Worm (Caenorhabditis elegans): ENCODE measurements around the gene age-1.

age-1 gene

DNA sequence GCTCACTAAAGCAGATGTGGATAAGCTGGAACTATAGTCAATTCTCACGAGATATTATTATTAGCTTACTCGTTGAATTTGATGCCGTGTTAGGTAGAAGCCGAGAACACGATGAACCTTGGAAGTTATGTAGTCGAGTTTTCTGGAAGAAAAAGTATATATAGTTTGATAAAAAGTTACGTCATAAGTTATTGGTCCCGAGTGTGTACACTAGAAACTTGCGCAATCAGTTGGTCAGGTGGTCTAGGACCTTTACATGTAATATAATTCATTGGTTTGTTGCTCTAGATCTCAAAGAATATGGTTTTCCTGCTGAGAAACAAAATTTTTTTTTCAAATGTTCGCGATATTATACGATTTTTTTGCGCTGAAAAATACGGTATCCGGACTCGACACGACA lies 9.1 kb upstream of the age-1 start:
- TF ChIP-seq flt-1 (GFP tag; IDR thresholded peaks at IDR 0.05) (no peak), ztf-29 (GFP tag; IDR thresholded peaks at IDR 0.05) (no peak), klf-2 (GFP tag; conservative IDR thresholded peaks at IDR 0.05) (no peak), tab-1 (GFP tag; IDR thresholded peaks at IDR 0.05) (no peak), ref-1 (GFP tag; conservative IDR thresholded peaks at IDR 0.05) (no peak), T22C8.4 (GFP tag; IDR thresholded peaks at IDR 0.05) (no peak), cog-1 (tag; optimal IDR thresholded peaks at IDR 0.05) (no peak), med-1 (GFP tag; optimal IDR thresholded peaks at IDR 0.05; ENCODE audit: insufficient read depth) (no peak), ztf-23 (GFP tag; IDR thresholded peaks at IDR 0.05) (no peak)

DNA sequence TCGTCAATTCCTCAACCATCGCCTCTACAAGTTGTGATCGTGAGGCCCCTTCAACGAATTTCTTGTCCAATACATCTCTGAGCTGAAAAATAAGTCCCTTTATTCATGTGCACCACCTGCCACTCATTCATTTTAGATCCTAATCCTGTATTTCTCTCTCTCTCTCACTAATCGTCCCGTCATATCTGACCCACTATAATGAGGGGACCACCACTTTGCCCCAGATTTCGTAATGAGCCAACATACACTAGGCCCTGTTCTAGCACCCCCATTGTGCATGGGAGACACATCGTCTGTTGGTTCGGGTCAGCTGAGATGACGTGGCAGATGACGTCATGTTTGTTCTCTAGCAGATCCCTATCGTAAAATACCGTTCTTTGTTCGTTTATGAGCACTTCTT lies 8.6 kb upstream of the age-1 start:
- TF ChIP-seq klf-2 (GFP tag; conservative IDR thresholded peaks at IDR 0.05) (no peak), tab-1 (GFP tag; IDR thresholded peaks at IDR 0.05) (no peak), flt-1 (GFP tag; IDR thresholded peaks at IDR 0.05) (peak; percentile 71)

DNA sequence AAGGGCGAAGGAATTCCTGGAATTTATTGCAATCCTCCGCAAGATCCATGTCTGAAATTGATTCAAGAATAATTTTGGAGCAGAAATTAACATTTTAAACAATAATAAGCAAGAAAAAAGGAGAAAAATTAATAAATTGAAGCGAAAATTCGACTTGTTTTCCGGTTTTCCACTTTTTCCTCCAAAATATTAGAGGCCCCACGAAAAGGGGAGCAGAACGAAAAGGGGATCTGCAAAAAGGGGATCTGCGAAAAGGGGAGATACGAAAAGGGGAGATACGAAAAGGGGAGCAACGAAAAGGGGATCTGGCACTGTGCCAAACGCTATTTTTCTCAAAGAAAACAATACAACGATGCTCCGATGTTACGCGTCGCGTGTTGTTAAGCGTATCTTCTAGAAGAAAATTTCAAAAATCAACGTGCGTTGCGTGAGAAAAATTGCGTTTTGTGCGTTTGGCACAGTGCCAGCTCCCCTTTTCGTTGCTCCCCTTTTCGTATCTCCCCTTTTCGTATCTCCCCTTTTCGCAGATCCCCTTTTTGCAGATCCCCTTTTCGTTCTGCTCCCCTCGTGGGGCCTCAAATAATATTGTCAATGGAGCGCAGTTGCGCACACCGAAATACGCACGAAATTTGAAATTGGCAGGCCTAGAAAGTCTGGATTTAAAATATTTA lies 7.7 kb upstream of the age-1 start, which contains the start of gene Y62F5A.12:
TSS of gene Y62F5A.12 (minus strand) at position 51 of the 671 bp plus-strand sequence.
- TF ChIP-seq T22C8.4 (GFP tag; IDR thresholded peaks at IDR 0.05) (peak; percentile 73), ztf-29 (GFP tag; IDR thresholded peaks at IDR 0.05) (peak; percentile 57; the same call in 1 of the 2 replicates), tab-1 (GFP tag; IDR thresholded peaks at IDR 0.05) (peak; percentile 86), ref-1 (GFP tag; conservative IDR thresholded peaks at IDR 0.05) (peak; percentile 56), cog-1 (tag; optimal IDR thresholded peaks at IDR 0.05) (peak; percentile 64), ztf-23 (GFP tag; IDR thresholded peaks at IDR 0.05) (peak; percentile 92), flt-1 (GFP tag; IDR thresholded peaks at IDR 0.05) (peak; percentile 88), klf-2 (GFP tag; conservative IDR thresholded peaks at IDR 0.05) (peak; percentile 94)

DNA sequence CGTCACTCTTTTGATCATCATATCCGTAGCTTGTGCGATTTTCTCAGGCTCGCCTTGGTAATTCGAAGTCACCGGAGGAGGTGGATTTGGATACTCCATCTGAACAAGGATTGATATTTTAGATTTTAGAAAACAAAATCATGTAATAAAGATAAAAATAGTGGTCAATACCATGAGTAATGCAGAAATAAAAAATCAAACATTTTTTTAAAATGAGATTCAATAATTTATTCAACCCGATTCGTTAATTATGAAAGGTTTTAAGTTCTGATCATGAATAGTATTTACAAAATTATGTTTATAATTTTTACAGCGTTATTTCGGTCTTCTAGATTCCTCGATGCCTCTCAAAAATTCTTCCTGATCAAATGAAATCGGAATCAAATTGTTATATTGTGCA lies 6.9 kb upstream of the age-1 start, which contains the start of gene mdt-8:
TSS of gene mdt-8 (minus strand) at position 101 of the 400 bp plus-strand sequence.
- no peak for TF ChIP-seq med-1 (GFP tag; optimal IDR thresholded peaks at IDR 0.05; ENCODE audit: insufficient read depth)
- no peak for TF ChIP-seq T22C8.4 (GFP tag; IDR thresholded peaks at IDR 0.05)
- no peak for TF ChIP-seq ztf-29 (GFP tag; IDR thresholded peaks at IDR 0.05)
- no peak for TF ChIP-seq klf-2 (GFP tag; conservative IDR thresholded peaks at IDR 0.05)

DNA sequence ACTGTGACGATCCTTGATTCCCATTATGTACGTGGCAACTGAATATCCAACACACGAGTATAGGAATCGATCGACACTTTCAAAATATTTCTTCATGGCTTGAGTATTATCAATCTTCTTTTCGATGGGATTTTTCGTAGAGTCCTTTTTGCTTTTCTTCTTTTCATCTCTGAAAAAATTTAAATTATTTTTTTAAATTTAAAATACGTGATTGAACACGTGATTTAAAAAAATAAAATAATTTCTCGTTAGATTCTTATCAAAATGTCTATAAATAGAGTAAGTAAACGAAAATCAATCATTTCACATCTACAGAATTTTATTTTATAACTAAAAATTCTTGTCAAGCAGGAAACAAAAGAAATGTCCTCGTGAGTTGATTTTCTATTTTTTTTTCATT lies 5.6 kb downstream of the age-1 start, which contains the start of gene Y62F5A.10:
TSS of gene Y62F5A.10 (plus strand) at position 301 of the 400 bp plus-strand sequence.
- TF ChIP-seq med-1 (GFP tag; optimal IDR thresholded peaks at IDR 0.05; ENCODE audit: insufficient read depth) (no peak), ref-1 (GFP tag; conservative IDR thresholded peaks at IDR 0.05) (no peak), T22C8.4 (GFP tag; IDR thresholded peaks at IDR 0.05) (no peak), ztf-29 (GFP tag; IDR thresholded peaks at IDR 0.05) (no peak), cog-1 (tag; optimal IDR thresholded peaks at IDR 0.05) (no peak), flt-1 (GFP tag; IDR thresholded peaks at IDR 0.05) (no peak), tab-1 (GFP tag; IDR thresholded peaks at IDR 0.05) (no peak), klf-2 (GFP tag; conservative IDR thresholded peaks at IDR 0.05) (no peak), ztf-23 (GFP tag; IDR thresholded peaks at IDR 0.05) (no peak)

DNA sequence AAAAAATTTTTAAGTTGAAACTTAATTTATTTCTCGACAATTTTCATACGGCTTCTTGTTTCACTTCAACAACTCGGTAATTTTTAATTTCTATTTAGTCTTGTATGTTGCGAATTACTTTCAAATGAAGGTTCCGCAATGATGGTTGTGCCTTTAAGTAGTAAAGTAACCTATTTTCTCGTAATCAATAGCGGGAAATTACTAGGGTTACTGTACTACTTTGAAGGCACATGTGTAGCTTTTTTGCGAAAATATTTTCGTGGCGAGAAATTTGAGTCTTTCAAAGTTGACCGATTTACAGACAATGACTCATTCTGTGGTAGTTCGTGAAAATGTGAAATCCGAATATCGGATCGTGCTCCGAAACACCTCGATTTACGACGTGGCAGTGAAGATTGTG lies 8.7 kb downstream of the age-1 start, which contains the start of gene B0334.10:
TSS of gene B0334.10 (plus strand) at position 301 of the 400 bp plus-strand sequence.
- TF ChIP-seq tab-1 (GFP tag; IDR thresholded peaks at IDR 0.05) (no peak), ref-1 (GFP tag; conservative IDR thresholded peaks at IDR 0.05) (no peak), ztf-23 (GFP tag; IDR thresholded peaks at IDR 0.05) (no peak), T22C8.4 (GFP tag; IDR thresholded peaks at IDR 0.05) (no peak), klf-2 (GFP tag; conservative IDR thresholded peaks at IDR 0.05) (no peak), cog-1 (tag; optimal IDR thresholded peaks at IDR 0.05) (no peak), flt-1 (GFP tag; IDR thresholded peaks at IDR 0.05) (no peak), med-1 (GFP tag; optimal IDR thresholded peaks at IDR 0.05; ENCODE audit: insufficient read depth) (no peak), ztf-29 (GFP tag; IDR thresholded peaks at IDR 0.05) (no peak)

DNA sequence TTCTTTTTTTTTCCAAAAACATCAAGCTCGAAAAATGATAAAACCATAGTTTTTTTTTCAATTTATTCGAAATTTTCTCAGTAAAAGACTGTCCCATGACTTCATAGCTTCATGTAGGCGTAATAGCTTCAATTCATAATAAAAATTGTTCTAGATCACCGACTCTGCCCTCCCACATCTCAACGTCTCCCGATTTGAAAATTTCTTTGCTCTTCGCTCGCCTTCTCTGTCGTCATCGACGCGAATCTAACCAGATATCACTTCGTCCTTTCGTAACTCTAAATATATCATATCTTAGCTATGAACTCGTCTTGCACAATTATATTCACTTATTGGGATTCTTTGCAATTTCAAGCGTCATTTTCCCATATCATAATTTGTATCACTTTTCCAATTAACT lies 12.1 kb downstream of the age-1 start, which contains the start of gene srh-44:
TSS of gene srh-44 (plus strand) at position 301 of the 400 bp plus-strand sequence.
- TF ChIP-seq med-1 (GFP tag; optimal IDR thresholded peaks at IDR 0.05; ENCODE audit: insufficient read depth) (no peak), flt-1 (GFP tag; IDR thresholded peaks at IDR 0.05) (no peak)

DNA sequence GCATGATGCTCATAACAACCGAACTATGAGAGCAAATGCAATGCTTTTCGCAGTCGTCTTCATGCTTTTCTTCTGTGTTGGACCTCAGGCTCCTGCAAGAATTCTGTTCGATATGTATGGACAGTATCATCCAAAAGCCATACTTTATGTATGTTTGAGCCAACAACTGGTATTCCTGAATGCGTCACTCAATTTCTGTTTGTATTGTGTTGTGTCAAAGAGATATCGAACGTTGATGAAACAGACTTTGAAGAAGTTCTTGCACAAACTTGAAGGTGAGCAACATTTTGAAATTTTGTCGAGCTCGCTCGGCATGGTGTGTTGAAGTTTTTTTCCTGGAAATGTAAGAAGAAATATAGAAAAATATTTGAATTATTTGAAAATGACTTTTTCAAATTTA lies 13.9 kb downstream of the age-1 start:
- TF ChIP-seq klf-2 (GFP tag; conservative IDR thresholded peaks at IDR 0.05) (no peak), cog-1 (tag; optimal IDR thresholded peaks at IDR 0.05) (no peak), ref-1 (GFP tag; conservative IDR thresholded peaks at IDR 0.05) (no peak), tab-1 (GFP tag; IDR thresholded peaks at IDR 0.05) (no peak), ztf-29 (GFP tag; IDR thresholded peaks at IDR 0.05) (no peak), flt-1 (GFP tag; IDR thresholded peaks at IDR 0.05) (no peak), med-1 (GFP tag; optimal IDR thresholded peaks at IDR 0.05; ENCODE audit: insufficient read depth) (no peak), ztf-23 (GFP tag; IDR thresholded peaks at IDR 0.05) (no peak), T22C8.4 (GFP tag; IDR thresholded peaks at IDR 0.05) (no peak)

DNA sequence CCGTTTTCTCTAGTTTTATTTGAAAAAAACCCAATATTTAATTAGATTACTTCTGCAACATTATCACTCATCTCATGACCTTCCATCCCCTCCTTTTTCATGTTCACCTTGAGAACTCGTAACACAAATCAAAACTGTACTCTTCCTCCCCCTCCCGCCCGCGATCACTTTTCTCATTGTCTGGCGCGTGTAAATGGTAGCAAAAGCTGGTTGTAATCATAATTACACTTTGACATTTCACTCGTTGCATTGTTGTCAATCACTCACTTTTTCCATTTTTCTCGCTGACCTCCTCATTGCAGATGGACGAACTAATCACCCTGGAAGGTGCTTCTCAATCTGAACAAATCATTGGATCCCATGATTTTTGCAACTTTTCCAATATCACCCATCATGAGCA lies 16.5 kb downstream of the age-1 start, which contains the start of gene npr-41:
TSS of gene npr-41 (plus strand) at position 301 of the 400 bp plus-strand sequence.
- TF ChIP-seq ztf-29 (GFP tag; IDR thresholded peaks at IDR 0.05) (no peak), ztf-23 (GFP tag; IDR thresholded peaks at IDR 0.05) (no peak), T22C8.4 (GFP tag; IDR thresholded peaks at IDR 0.05) (no peak), ref-1 (GFP tag; conservative IDR thresholded peaks at IDR 0.05) (no peak), flt-1 (GFP tag; IDR thresholded peaks at IDR 0.05) (no peak), med-1 (GFP tag; optimal IDR thresholded peaks at IDR 0.05; ENCODE audit: insufficient read depth) (no peak), cog-1 (tag; optimal IDR thresholded peaks at IDR 0.05) (no peak), klf-2 (GFP tag; conservative IDR thresholded peaks at IDR 0.05) (no peak), tab-1 (GFP tag; IDR thresholded peaks at IDR 0.05) (no peak)

DNA sequence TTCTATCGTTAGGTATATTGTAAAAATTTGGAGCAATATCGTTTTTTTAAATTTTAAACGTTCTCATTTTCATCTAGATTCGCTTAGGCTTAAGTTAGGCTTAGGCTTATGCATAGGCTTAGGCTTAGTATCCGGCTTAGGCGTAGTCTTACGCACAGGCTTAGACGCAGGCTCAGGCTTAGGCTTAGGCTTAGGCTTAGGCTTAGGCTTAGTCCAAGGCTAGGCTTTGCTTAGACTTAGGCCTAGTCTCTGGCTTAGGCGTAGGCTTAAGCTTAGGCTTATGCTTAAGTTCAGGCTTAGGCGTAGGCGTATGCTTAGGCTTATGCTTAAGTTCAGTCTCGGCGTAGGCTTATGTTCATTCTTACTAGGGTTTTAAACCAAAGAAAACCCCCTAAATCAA lies 23.1 kb downstream of the age-1 start:
- TF ChIP-seq ref-1 (GFP tag; conservative IDR thresholded peaks at IDR 0.05) (no peak), tab-1 (GFP tag; IDR thresholded peaks at IDR 0.05) (no peak), klf-2 (GFP tag; conservative IDR thresholded peaks at IDR 0.05) (no peak), med-1 (GFP tag; optimal IDR thresholded peaks at IDR 0.05; ENCODE audit: insufficient read depth) (no peak), ztf-29 (GFP tag; IDR thresholded peaks at IDR 0.05) (peak; percentile 67; the same call in 1 of the 2 replicates)

All from whole organism, midembryonic.